Worm (Caenorhabditis elegans): ENCODE measurements around the gene eif-3.D.
"Not testable (repeated sequence)": the region's sequence is repeated elsewhere in the genome, so short reads cannot be mapped to it uniquely, and the experiment has no call there.

The eif-3.D gene

DNA sequence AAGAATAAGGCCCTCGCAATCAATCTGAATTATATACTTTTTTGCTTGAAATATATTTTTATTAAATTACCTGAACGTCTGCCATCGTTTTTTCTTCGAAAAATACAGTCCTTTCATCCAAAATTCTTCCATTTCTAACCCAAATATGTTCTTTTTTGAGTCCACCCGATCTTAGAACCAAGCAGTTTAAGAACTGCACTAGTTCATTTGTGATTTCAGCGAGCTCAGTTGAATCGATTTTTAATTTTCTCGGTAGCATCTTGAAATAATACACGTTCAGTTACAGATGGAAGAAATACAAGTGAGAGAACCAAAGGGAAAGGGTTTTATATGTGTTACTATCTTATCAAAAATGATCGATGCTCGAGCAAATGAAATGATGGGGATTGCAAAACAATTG, 28.1 kb upstream of the eif-3.D start, which contains the start of gene F59B2.3:
Gene F59B2.3 (minus strand): TSS at position 259 of the 400 bp plus-strand sequence.
- TF ChIP-seq ceh-83 (GFP tag; optimal IDR thresholded peaks at IDR 0.05), result no peak
- no peak for TF ChIP-seq elt-3 (tag; optimal IDR thresholded peaks at IDR 0.05)
- TF ChIP-seq nhr-12 (tag; optimal IDR thresholded peaks at IDR 0.05), result no peak

- TF ChIP-seq drap-1 (GFP tag; optimal IDR thresholded peaks at IDR 0.05), result no peak
- TF ChIP-seq unc-39 (tag; optimal IDR thresholded peaks at IDR 0.05), result no peak
- no peak for TF ChIP-seq snpc-4 (tag; optimal IDR thresholded peaks at IDR 0.05)
- no peak for TF ChIP-seq mls-2 (tag; optimal IDR thresholded peaks at IDR 0.05)
- TF ChIP-seq bed-3 (GFP tag; optimal IDR thresholded peaks at IDR 0.05), result no peak
- no peak for TF ChIP-seq flh-1 (GFP tag; optimal IDR thresholded peaks at IDR 0.05)
- no peak for TF ChIP-seq mep-1 (tag; optimal IDR thresholded peaks at IDR 0.05)
- TF ChIP-seq ceh-39 (tag; optimal IDR thresholded peaks at IDR 0.05), result no peak
- TF ChIP-seq mab-5 (tag; optimal IDR thresholded peaks at IDR 0.05), result no peak
- no peak for TF ChIP-seq ceh-83 (GFP tag; optimal IDR thresholded peaks at IDR 0.05)
- TF ChIP-seq blmp-1 (tag; optimal IDR thresholded peaks at IDR 0.05), result no peak
- TF ChIP-seq lsy-2 (tag; optimal IDR thresholded peaks at IDR 0.05), result no peak
- TF ChIP-seq ztf-11 (tag; optimal IDR thresholded peaks at IDR 0.05), result no peak
- no peak for TF ChIP-seq pha-4 (tag; optimal IDR thresholded peaks at IDR 0.05)
- no peak for TF ChIP-seq ces-1 (GFP tag; optimal IDR thresholded peaks at IDR 0.05)
Measured at ce11 chrIII:8998884-8999283, 27.5 kb upstream of the eif-3.D start.

DNA sequence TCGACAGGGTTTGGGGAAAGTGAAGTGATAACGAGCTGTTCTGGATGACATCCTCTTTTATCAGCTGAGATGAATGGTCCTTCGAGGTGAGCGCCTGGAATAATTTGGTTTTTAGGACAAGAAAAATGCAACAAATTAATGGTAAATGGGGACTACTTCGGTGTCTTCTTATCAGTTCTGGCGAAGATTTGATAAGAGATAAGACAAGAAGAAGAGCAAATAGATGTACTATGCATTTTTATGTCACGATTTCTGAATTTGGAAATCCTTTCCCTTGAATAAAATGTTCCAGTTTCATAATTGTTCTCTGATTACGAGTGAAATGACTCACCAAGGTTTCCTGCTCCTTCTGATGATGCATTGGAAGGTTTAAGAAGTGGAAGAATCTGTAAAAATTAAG, 26.4 kb upstream of the eif-3.D start:
- TF ChIP-seq nhr-237 (tag; optimal IDR thresholded peaks at IDR 0.05) (no peak), unc-120 (tag; optimal IDR thresholded peaks at IDR 0.05; ENCODE audit: poor library complexity, severe bottlenecking) (no peak), elt-1 (tag; optimal IDR thresholded peaks at IDR 0.05; ENCODE audit: borderline replicate concordance, insufficient read depth) (no peak), elt-3 (tag; optimal IDR thresholded peaks at IDR 0.05) (no peak), nhr-12 (tag; optimal IDR thresholded peaks at IDR 0.05) (no peak), pha-4 (tag; optimal IDR thresholded peaks at IDR 0.05) (no peak), mep-1 (tag; optimal IDR thresholded peaks at IDR 0.05) (no peak), ham-2 (GFP tag; optimal IDR thresholded peaks at IDR 0.05) (no peak), unc-39 (tag; optimal IDR thresholded peaks at IDR 0.05) (no peak)

DNA sequence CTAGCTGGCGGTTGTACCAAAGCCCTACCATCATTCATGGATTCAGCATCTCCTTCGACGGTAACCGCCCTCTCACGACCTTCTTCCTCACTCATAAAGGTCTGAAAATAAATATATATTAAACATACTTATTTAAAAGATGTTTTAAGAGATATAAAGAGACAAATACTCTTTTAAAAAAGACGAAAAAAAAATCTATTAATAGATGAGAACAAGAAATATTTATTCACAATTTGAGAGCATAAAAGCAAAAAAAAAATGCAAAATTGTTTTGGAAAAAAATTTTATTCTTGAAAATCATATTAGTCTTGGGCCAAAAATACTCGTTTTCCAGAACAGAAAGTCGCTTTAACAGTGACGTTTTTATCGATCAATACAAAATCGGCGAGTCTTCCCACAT, 25.3 kb upstream of the eif-3.D start, which contains the start of gene skat-1:
Gene skat-1 (minus strand): TSS at position 101 of the 400 bp plus-strand sequence.
- no peak for TF ChIP-seq nhr-237 (tag; optimal IDR thresholded peaks at IDR 0.05)
- no peak for TF ChIP-seq sptf-1 (tag; optimal IDR thresholded peaks at IDR 0.05)

ce11 chrIII:8989752-8990151, 18.4 kb upstream of the eif-3.D start, which contains the start of gene R08D7.7:
Gene R08D7.7 (plus strand): TSS chrIII:8990052.
- not testable (repeated sequence) for TF ChIP-seq cnd-1 (tag; optimal IDR thresholded peaks at IDR 0.05); ztf-11 (tag; optimal IDR thresholded peaks at IDR 0.05); bed-3 (GFP tag; optimal IDR thresholded peaks at IDR 0.05)

ce11 chrIII:8988544-8988943, 17.2 kb upstream of the eif-3.D start:
- TF ChIP-seq sptf-1 (tag; optimal IDR thresholded peaks at IDR 0.05), result no peak

DNA sequence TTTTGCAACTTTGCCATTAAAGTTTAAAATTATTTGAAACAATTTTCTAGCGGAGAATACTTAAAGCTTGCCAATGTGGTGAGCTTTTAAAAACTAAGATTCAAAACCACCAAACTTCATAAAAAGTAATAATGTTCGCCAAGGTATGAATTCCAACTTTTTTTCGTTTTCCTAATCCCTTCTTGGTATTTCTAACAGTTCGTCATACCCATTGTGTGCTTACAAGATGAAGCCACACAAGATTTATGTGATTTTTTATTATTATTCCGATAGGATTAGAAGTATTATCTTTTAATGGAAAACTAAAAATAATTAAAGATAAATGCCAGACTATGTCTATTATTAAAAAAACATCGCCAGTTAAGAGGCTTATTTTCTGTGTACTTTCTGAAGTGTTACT, 16.7 kb upstream of the eif-3.D start:
- TF ChIP-seq blmp-1 (tag; optimal IDR thresholded peaks at IDR 0.05) (no peak), mls-2 (tag; optimal IDR thresholded peaks at IDR 0.05) (no peak)

ce11 chrIII:8986872-8987271, 15.5 kb upstream of the eif-3.D start:
- TF ChIP-seq nhr-237 (tag; optimal IDR thresholded peaks at IDR 0.05) (no peak), hlh-1 (tag; optimal IDR thresholded peaks at IDR 0.05) (peak; percentile 5), elt-3 (tag; optimal IDR thresholded peaks at IDR 0.05) (peak; percentile 90)

DNA sequence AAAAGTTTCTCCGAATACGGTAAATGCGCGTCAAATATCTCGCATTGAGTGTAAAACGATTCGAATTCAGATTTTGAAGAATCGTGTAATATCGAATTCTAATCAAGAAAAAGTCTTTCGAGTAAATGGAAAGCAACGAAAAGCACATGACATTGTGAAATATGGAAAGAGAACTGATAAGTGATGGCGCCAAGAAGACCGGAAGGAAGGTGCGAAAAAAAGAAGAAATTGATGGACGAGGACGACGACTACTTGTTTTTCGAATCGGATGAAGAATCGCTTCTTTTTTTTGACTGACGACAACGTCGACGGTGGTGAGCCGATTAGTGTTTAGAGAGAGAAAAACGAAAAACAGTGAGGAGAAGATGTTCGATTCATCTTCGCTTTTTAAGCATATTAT, 14.6 kb upstream of the eif-3.D start:
- TF ChIP-seq lin-32 (GFP tag; optimal IDR thresholded peaks at IDR 0.05), result no peak
- no peak for TF ChIP-seq tbx-8 (GFP tag; optimal IDR thresholded peaks at IDR 0.05)
- TF ChIP-seq cnd-1 (tag; optimal IDR thresholded peaks at IDR 0.05), result no peak
